Worm (Caenorhabditis elegans): ENCODE results near the gene F36H5.14.

DNA sequence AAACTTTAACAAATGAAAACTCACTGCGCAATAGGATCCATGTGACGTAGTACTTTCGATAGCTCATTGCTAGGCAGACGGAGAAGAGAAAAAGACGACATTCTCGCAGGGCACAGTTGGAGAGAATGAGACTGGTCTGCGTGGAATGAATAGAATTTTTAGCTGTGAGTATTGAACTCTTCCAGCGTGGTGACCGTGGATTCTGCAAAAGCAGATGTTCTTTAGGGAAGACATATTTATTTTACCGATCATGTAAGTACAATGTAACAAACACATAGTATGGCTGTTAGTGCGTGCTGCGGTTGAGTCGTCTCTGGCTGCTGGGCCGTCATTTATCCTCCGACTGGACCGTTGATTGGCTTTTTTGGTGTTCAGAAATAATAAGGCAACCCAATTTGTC, 22.3 kb upstream of the F36H5.14 start, which contains the start of gene F36H5.9:
- no peak for TF ChIP-seq flt-1 (GFP tag; IDR thresholded peaks at IDR 0.05)
- no peak for TF ChIP-seq cog-1 (tag; optimal IDR thresholded peaks at IDR 0.05)
- no peak for TF ChIP-seq med-1 (GFP tag; optimal IDR thresholded peaks at IDR 0.05; ENCODE audit: insufficient read depth)
